Worm (Caenorhabditis elegans): ENCODE data around the gene B0244.17.

The B0244.17 gene

DNA sequence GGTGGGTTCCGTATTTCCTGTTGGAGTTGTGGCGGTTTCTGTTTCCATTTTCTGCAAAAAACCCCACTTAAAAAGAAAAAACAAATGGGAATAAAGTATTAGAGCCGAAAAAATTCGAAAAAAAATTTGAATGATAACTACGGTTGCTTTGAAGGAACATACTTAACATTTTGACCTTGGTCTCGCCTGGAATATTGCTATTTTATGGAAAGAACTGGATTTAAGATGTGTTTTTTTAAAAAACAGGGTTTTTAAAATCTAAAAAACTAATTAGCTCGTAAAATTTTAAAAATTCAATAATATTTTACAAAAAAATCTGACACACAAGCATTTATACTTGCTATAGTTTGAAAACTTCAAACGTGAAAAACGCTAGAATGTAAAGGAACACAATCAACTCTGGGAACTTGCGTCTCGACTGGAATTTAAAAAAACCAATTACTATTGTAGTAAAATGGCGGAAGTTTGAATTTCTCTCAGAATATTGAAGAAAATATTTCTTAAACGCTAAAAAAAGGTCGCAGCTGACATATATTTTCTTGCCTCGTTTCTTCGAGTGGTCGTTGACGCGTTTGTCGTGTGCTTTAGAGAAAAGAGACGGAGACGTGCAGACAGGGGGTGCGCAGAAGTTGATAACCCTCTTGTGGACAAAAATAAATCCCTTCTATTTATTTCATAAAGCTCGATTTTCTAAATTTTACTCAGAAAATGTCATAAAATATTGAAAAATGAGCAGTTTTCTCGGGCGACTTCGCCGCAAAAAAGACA is 34.9 kb upstream of the B0244.17 start, which contains the start of the genes lgg-3 and rgs-5 (continued):
- TF ChIP-seq lin-13 (GFP tag; optimal IDR thresholded peaks at IDR 0.05): peak; percentile 50
- peak; percentile 53 for TF ChIP-seq crh-2 (tag; optimal IDR thresholded peaks at IDR 0.05)
- no peak for TF ChIP-seq nhr-12 (tag; optimal IDR thresholded peaks at IDR 0.05)
- no peak for TF ChIP-seq nhr-23 (tag; optimal IDR thresholded peaks at IDR 0.05)
- no peak for TF ChIP-seq R02D3.7 (tag; optimal IDR thresholded peaks at IDR 0.05)
- TF ChIP-seq nhr-237 (tag; optimal IDR thresholded peaks at IDR 0.05): no peak
- TF ChIP-seq fos-1 (tag; optimal IDR thresholded peaks at IDR 0.05): peak; percentile 24
- TF ChIP-seq nhr-129 (tag; optimal IDR thresholded peaks at IDR 0.05): peak; percentile 52
- TF ChIP-seq unc-62 (GFP tag; optimal IDR thresholded peaks at IDR 0.05): no peak
- no peak for TF ChIP-seq dmd-4 (tag; optimal IDR thresholded peaks at IDR 0.05)
- TF ChIP-seq nhr-6 (tag; optimal IDR thresholded peaks at IDR 0.05): no peak
- TF ChIP-seq elt-3 (tag; optimal IDR thresholded peaks at IDR 0.05): no peak
- TF ChIP-seq skn-1 (tag; optimal IDR thresholded peaks at IDR 0.05): no peak
- TF ChIP-seq nhr-77 (tag; optimal IDR thresholded peaks at IDR 0.05): no peak
- TF ChIP-seq ztf-1 (GFP tag; conservative IDR thresholded peaks at IDR 0.05): no peak

DNA sequence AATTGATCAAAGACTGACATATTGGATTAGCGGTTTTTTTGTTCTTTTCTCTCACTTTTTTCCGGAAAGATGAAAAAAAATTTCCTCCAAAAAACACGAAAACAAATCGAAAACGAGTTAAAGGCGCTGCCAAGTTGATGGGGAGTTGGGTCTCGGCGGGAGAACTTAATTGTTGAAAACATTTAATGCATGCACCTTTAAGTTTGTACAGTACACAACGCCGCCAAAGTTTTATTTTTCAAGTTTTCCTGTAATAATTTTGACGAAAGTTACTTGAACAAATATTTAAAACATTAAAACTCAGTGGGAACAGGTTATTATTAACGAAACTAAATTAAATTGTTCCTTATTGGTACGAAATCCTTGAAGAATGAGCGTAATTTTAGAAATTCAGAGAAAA is 31.5 kb upstream of the B0244.17 start:
- TF ChIP-seq ama-1 (optimal IDR thresholded peaks at IDR 0.05): no peak
- TF ChIP-seq ztf-4 (tag; optimal IDR thresholded peaks at IDR 0.05): no peak
- no peak for TF ChIP-seq zag-1 (tag; optimal IDR thresholded peaks at IDR 0.05)
- no peak for TF ChIP-seq alr-1 (tag; optimal IDR thresholded peaks at IDR 0.05)

ce11 chrIII:5705228-5705888 is 27.7 kb upstream of the B0244.17 start, which contains the start of gene swp-1:
Gene swp-1 (minus strand): TSS chrIII:5705525.
- TF ChIP-seq egl-27 (tag; optimal IDR thresholded peaks at IDR 0.05): no peak
- no peak for TF ChIP-seq blmp-1 (tag; optimal IDR thresholded peaks at IDR 0.05; ENCODE audit: insufficient read depth)
- no peak for TF ChIP-seq lin-13 (GFP tag; optimal IDR thresholded peaks at IDR 0.05)

DNA sequence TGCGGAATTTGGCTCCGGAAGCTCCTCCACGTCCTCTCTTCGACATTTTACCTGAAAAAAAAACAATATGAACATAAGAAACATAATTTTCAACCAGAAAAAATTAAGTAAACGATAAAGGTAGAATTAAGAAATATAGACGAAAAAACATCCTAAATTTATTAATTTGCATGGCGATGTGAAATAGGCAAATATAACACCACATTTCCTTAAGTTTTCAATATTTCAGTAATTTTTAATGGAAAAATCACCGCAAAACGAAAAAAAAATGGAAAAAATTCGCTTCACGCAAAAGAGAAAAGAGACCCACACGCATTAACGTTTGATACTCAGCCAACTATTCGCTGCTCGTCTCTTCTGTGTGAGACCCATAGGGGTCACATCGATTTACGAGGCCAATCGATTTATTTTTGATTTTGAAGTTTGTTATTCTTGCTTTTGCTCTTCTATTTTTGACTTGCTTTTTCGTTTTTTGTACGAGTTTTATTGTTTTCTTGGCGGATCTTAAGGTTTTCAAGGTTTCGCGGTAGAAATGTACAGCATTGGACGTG is 26.9 kb upstream of the B0244.17 start, which contains the start of gene rpl-23:
TSS of gene rpl-23 (minus strand) at position 51 of the 551 bp plus-strand sequence.
- TF ChIP-seq nhr-25 (tag; optimal IDR thresholded peaks at IDR 0.05) (peak; percentile 95), nhr-237 (tag; optimal IDR thresholded peaks at IDR 0.05) (no peak), nhr-77 (tag; optimal IDR thresholded peaks at IDR 0.05) (peak; percentile 25), ztf-4 (tag; optimal IDR thresholded peaks at IDR 0.05) (peak; percentile 88), lsy-2 (tag; optimal IDR thresholded peaks at IDR 0.05) (peak; percentile 85 to 96), nhr-23 (tag; optimal IDR thresholded peaks at IDR 0.05) (no peak), fos-1 (tag; optimal IDR thresholded peaks at IDR 0.05) (peak; percentile 93), blmp-1 (tag; optimal IDR thresholded peaks at IDR 0.05; ENCODE audit: insufficient read depth) (peak; percentile 80), ceh-82 (tag; optimal IDR thresholded peaks at IDR 0.05) (peak; percentile 73), Y55F3AM.14 (GFP tag; optimal IDR thresholded peaks at IDR 0.05) (no peak), ztf-1 (GFP tag; conservative IDR thresholded peaks at IDR 0.05) (no peak), alr-1 (tag; optimal IDR thresholded peaks at IDR 0.05) (no peak), unc-39 (tag; optimal IDR thresholded peaks at IDR 0.05) (no peak), ztf-11 (tag; optimal IDR thresholded peaks at IDR 0.05) (no peak), zag-1 (tag; optimal IDR thresholded peaks at IDR 0.05) (peak; percentile 84), gmeb-1 (tag; optimal IDR thresholded peaks at IDR 0.05) (peak; percentile 91), ama-1 (optimal IDR thresholded peaks at IDR 0.05) (peak; percentile 83), dmd-4 (tag; optimal IDR thresholded peaks at IDR 0.05) (no peak), unc-55 (GFP tag; optimal IDR thresholded peaks at IDR 0.05) (peak; percentile 100), nhr-21 (tag; optimal IDR thresholded peaks at IDR 0.05) (peak; percentile 89), F13H6.1 (tag; optimal IDR thresholded peaks at IDR 0.05) (peak; percentile 78), sem-4 (tag; optimal IDR thresholded peaks at IDR 0.05) (peak; percentile 84), aly-2 (tag; optimal IDR thresholded peaks at IDR 0.05) (no peak), peb-1 (tag; optimal IDR thresholded peaks at IDR 0.05) (no peak), unc-62 (GFP tag; optimal IDR thresholded peaks at IDR 0.05) (no peak), crh-2 (tag; optimal IDR thresholded peaks at IDR 0.05) (peak; percentile 97), ZK546.5 (tag; optimal IDR thresholded peaks at IDR 0.05) (peak; percentile 59), R02D3.7 (tag; optimal IDR thresholded peaks at IDR 0.05) (peak; percentile 96), lin-39 (tag; optimal IDR thresholded peaks at IDR 0.05) (no peak), skn-1 (tag; optimal IDR thresholded peaks at IDR 0.05) (peak; percentile 7), mbf-1 (tag; optimal IDR thresholded peaks at IDR 0.05) (no peak), egl-27 (tag; optimal IDR thresholded peaks at IDR 0.05) (peak; percentile 76), nhr-11 (tag; optimal IDR thresholded peaks at IDR 0.05) (no peak), nhr-12 (tag; optimal IDR thresholded peaks at IDR 0.05) (no peak), nhr-10 (tag; optimal IDR thresholded peaks at IDR 0.05) (peak; percentile 12), mab-5 (tag; optimal IDR thresholded peaks at IDR 0.05) (peak; percentile 85), sma-9 (GFP tag; optimal IDR thresholded peaks at IDR 0.05) (peak; percentile 90), sma-9 (tag; optimal IDR thresholded peaks at IDR 0.05) (no peak), nhr-6 (tag; optimal IDR thresholded peaks at IDR 0.05) (peak; percentile 92), elt-1 (tag; optimal IDR thresholded peaks at IDR 0.05) (no peak)
